Fruit fly (Drosophila melanogaster) whole organism, embryonic: ENCODE data around the gene Rh5.

Source experiments
- BtbVII ChIP-seq: fragments of 200-800 bp; sonication (Bioruptor generic); optimal IDR thresholded peaks from 3 replicates; lab custom pipeline; 2017; ENCODE audit warnings: missing biosample characterization, mild to moderate bottlenecking, missing genetic modification characterization
- CG10565 ChIP-seq: fragments of 200-800 bp; sonication (Bioruptor generic); optimal IDR thresholded peaks from 3 replicates; lab custom pipeline; 2016; ENCODE audit warnings: missing biosample characterization, mild to moderate bottlenecking, missing genetic modification characterization
- CG11504 ChIP-seq: fragments of 200-800 bp; sonication (Bioruptor generic); optimal IDR thresholded peaks from 3 replicates; lab custom pipeline; 2019; ENCODE audit warnings: missing biosample characterization, mild to moderate bottlenecking, missing genetic modification characterization, moderate library complexity
- CG11723 ChIP-seq: fragments of 200-800 bp; sonication (Bioruptor generic); optimal IDR thresholded peaks from 2 replicates; lab custom pipeline; 2017; ENCODE audit warnings: missing biosample characterization, mild to moderate bottlenecking, missing genetic modification characterization
- CG12744 ChIP-seq: fragments of 200-800 bp; sonication (Bioruptor generic); optimal IDR thresholded peaks from 2 replicates; lab custom pipeline; 2016; ENCODE audit warnings: missing biosample characterization, missing genetic modification characterization
- CG13287 ChIP-seq: fragments of 200-800 bp; sonication (Bioruptor generic); IDR thresholded peaks from 2 replicates; pipeline ENCODE4 v1.3.6; 2022; ENCODE audit warnings: missing biosample characterization, missing genetic modification characterization; ENCODE audit not compliant: partially characterized antibody
- CG14667 ChIP-seq: fragments of 200-800 bp; sonication (Bioruptor generic); IDR thresholded peaks from 2 replicates; pipeline ENCODE4 v1.3.6; 2022; ENCODE audit warnings: missing biosample characterization, missing genetic modification characterization
- CG15269 ChIP-seq: fragments of 200-800 bp; sonication (Bioruptor generic); optimal IDR thresholded peaks from 2 replicates; lab custom pipeline; 2018; ENCODE audit warnings: missing biosample characterization, mild to moderate bottlenecking, missing genetic modification characterization, moderate library complexity
- CG1529 ChIP-seq: fragments of 200-800 bp; sonication (Bioruptor generic); optimal IDR thresholded peaks from 3 replicates; lab custom pipeline; 2018; ENCODE audit warnings: missing biosample characterization, missing genetic modification characterization
- CG15514 ChIP-seq: fragments of 200-800 bp; sonication (Bioruptor generic); optimal IDR thresholded peaks from 3 replicates; lab custom pipeline; 2017; ENCODE audit warnings: missing biosample characterization, missing genetic modification characterization, mild to moderate bottlenecking, moderate library complexity, missing genetic modification reagents
- CG18599 ChIP-seq: fragments of 200-800 bp; sonication (Bioruptor generic); optimal IDR thresholded peaks from 3 replicates; lab custom pipeline; 2017; ENCODE audit warnings: missing biosample characterization, missing genetic modification characterization, mild to moderate bottlenecking, moderate library complexity, missing genetic modification reagents
- CG30431 ChIP-seq: fragments of 200-800 bp; sonication (Bioruptor generic); optimal IDR thresholded peaks from 2 replicates; lab custom pipeline; 2017; ENCODE audit warnings: missing biosample characterization, missing genetic modification characterization
- CG31365 ChIP-seq: fragments of 200-800 bp; sonication (Bioruptor generic); optimal IDR thresholded peaks from 2 replicates; lab custom pipeline; 2018; ENCODE audit warnings: missing biosample characterization, mild to moderate bottlenecking, missing genetic modification characterization
- CG3281 ChIP-seq: fragments of 200-800 bp; sonication (Bioruptor generic); optimal IDR thresholded peaks from 3 replicates; lab custom pipeline; 2017; ENCODE audit warnings: missing biosample characterization, mild to moderate bottlenecking, missing genetic modification characterization
- CG43689 ChIP-seq: fragments of 200-800 bp; sonication (Bioruptor generic); IDR thresholded peaks from 2 replicates; pipeline ENCODE4 v1.3.6; 2022; ENCODE audit warnings: missing biosample characterization, missing genetic modification characterization
- CG4404 ChIP-seq: fragments of 200-800 bp; sonication (Bioruptor generic); IDR thresholded peaks from 2 replicates; pipeline ENCODE4 v1.3.6; 2022; ENCODE audit warnings: missing biosample characterization, missing genetic modification characterization
- CG4424 ChIP-seq: fragments of 200-800 bp; sonication (Bioruptor generic); optimal IDR thresholded peaks from 3 replicates; lab custom pipeline; 2016; ENCODE audit warnings: missing biosample characterization, missing genetic modification characterization
- CG5180 ChIP-seq: fragments of 200-800 bp; sonication (Bioruptor generic); optimal IDR thresholded peaks from 3 replicates; lab custom pipeline; 2017; ENCODE audit warnings: missing biosample characterization, missing genetic modification characterization, mild to moderate bottlenecking, moderate library complexity, missing genetic modification reagents
- CG6254 ChIP-seq: fragments of 200-800 bp; sonication (Bioruptor generic); optimal IDR thresholded peaks from 3 replicates; lab custom pipeline; 2017; ENCODE audit warnings: mild to moderate bottlenecking, missing biosample characterization, missing genetic modification reagents, missing genetic modification characterization
- CG7357 ChIP-seq: fragments of 200-800 bp; sonication (Bioruptor generic); IDR thresholded peaks from 3 replicates; pipeline ENCODE4 v1.3.6; 2022; ENCODE audit warnings: missing biosample characterization, missing genetic modification characterization
- CG7987 ChIP-seq: fragments of 200-800 bp; sonication (Bioruptor generic); optimal IDR thresholded peaks from 2 replicates; lab custom pipeline; 2018; ENCODE audit warnings: missing biosample characterization, mild to moderate bottlenecking, missing genetic modification characterization, moderate library complexity
- CG8290 ChIP-seq, 3 experiments: fragments of 200-800 bp; sonication (Bioruptor generic); optimal IDR thresholded peaks; 2 replicates each; lab custom pipeline; 2016 to 2019; ENCODE audit warnings: missing biosample characterization in 3 of 3, missing genetic modification characterization in 3 of 3, mild to moderate bottlenecking in 2 of 3, moderate library complexity in 1 of 3
- CG8478 ChIP-seq: fragments of >200 bp; optimal IDR thresholded peaks from 2 replicates; lab custom pipeline; 2018
- CHES-1-like ChIP-seq: fragments of 200-800 bp; sonication (Bioruptor generic); optimal IDR thresholded peaks from 2 replicates; lab custom pipeline; 2016; ENCODE audit warnings: missing biosample characterization, missing genetic modification characterization
- Dbx ChIP-seq: fragments of 200-800 bp; sonication (Bioruptor generic); IDR thresholded peaks from 3 replicates; pipeline ENCODE4 v1.3.6; 2022; ENCODE audit warnings: missing biosample characterization, missing genetic modification characterization
- E2f1 ChIP-seq: fragments of 200-800 bp; sonication (Bioruptor generic); IDR thresholded peaks from 2 replicates; pipeline ENCODE4 v1.3.6; 2022; ENCODE audit warnings: missing biosample characterization, missing genetic modification characterization
- Hand ChIP-seq: fragments of 200-800 bp; sonication (Bioruptor generic); optimal IDR thresholded peaks from 2 replicates; lab custom pipeline; 2017; ENCODE audit warnings: mild to moderate bottlenecking, missing biosample characterization, missing genetic modification reagents, missing genetic modification characterization
- Lhr ChIP-seq: fragments of 200-800 bp; sonication (Bioruptor generic); optimal IDR thresholded peaks from 3 replicates; lab custom pipeline; 2017; ENCODE audit warnings: mild to moderate bottlenecking, missing biosample characterization, missing genetic modification reagents, missing genetic modification characterization
- Med ChIP-seq: fragments of 200-800 bp; sonication (Bioruptor generic); peaks from one replicate; lab custom pipeline; 2016; ENCODE audit warnings: missing biosample characterization, missing genetic modification characterization, mild to moderate bottlenecking, inconsistent platforms, moderate library complexity
- Nf-YB ChIP-seq: fragments of 200-800 bp; sonication (Bioruptor generic); optimal IDR thresholded peaks from 3 replicates; lab custom pipeline; 2019; ENCODE audit warnings: missing biosample characterization, mild to moderate bottlenecking, missing genetic modification characterization, moderate library complexity
- Nf-YC ChIP-seq: fragments of 200-800 bp; optimal IDR thresholded peaks from 3 replicates; lab custom pipeline; 2019; ENCODE audit warnings: missing biosample characterization, mild to moderate bottlenecking, missing genetic modification characterization, moderate library complexity
- Optix ChIP-seq: fragments of 200-800 bp; sonication (Bioruptor generic); IDR thresholded peaks from 3 replicates; pipeline ENCODE4 v1.3.6; 2022; ENCODE audit warnings: missing biosample characterization, missing genetic modification characterization
- caup ChIP-seq: fragments of 200-800 bp; sonication (Bioruptor generic); optimal IDR thresholded peaks from 3 replicates; lab custom pipeline; 2017; ENCODE audit warnings: missing biosample characterization, mild to moderate bottlenecking, missing genetic modification characterization, moderate library complexity; ENCODE audit not compliant: severe bottlenecking
- chn ChIP-seq: fragments of 200-800 bp; sonication (Bioruptor generic); optimal IDR thresholded peaks from 2 replicates; lab custom pipeline; 2016; ENCODE audit warnings: missing biosample characterization, missing genetic modification characterization
- dati ChIP-seq: fragments of 200-800 bp; sonication (Bioruptor generic); IDR thresholded peaks from 2 replicates; pipeline ENCODE4 v1.3.6; 2022; ENCODE audit warnings: missing biosample characterization, missing genetic modification characterization
- dmrt99B ChIP-seq: fragments of 200-800 bp; sonication (Bioruptor generic); optimal IDR thresholded peaks from 2 replicates; lab custom pipeline; 2018; ENCODE audit warnings: missing biosample characterization, mild to moderate bottlenecking, missing genetic modification characterization, moderate library complexity
- en ChIP-seq: fragments of 200-800 bp; sonication (Bioruptor generic); optimal IDR thresholded peaks from 2 replicates; lab custom pipeline; 2016; ENCODE audit warnings: missing biosample characterization, missing genetic modification characterization
- ewg ChIP-seq: fragments of 200-800 bp; sonication (Bioruptor generic); optimal IDR thresholded peaks from 3 replicates; lab custom pipeline; 2017; ENCODE audit warnings: mild to moderate bottlenecking, missing biosample characterization, missing genetic modification reagents, missing genetic modification characterization
- fd64A ChIP-seq: fragments of 200-800 bp; sonication (Bioruptor generic); optimal IDR thresholded peaks from 3 replicates; lab custom pipeline; 2018; ENCODE audit warnings: missing biosample characterization, mild to moderate bottlenecking, missing genetic modification characterization
- ftz-f1 ChIP-seq: fragments of 200-800 bp; sonication (Bioruptor generic); optimal IDR thresholded peaks from 2 replicates; lab custom pipeline; 2016; ENCODE audit warnings: missing biosample characterization, missing genetic modification characterization
- fu2 ChIP-seq: fragments of 200-800 bp; sonication (Bioruptor generic); optimal IDR thresholded peaks from 2 replicates; lab custom pipeline; 2016; ENCODE audit warnings: missing biosample characterization, missing genetic modification characterization
- lmd ChIP-seq: fragments of 200-800 bp; sonication (Bioruptor generic); IDR thresholded peaks from 2 replicates; pipeline ENCODE4 v1.3.6; 2022; ENCODE audit warnings: missing biosample characterization, missing genetic modification characterization
- run ChIP-seq: fragments of 200-800 bp; sonication (Bioruptor generic); optimal IDR thresholded peaks from 3 replicates; lab custom pipeline; 2018; ENCODE audit warnings: missing biosample characterization, mild to moderate bottlenecking, missing genetic modification characterization
- stwl ChIP-seq: fragments of 200-800 bp; sonication (Bioruptor generic); optimal IDR thresholded peaks from 3 replicates; lab custom pipeline; 2018; ENCODE audit warnings: missing biosample characterization, mild to moderate bottlenecking, missing genetic modification characterization, moderate library complexity
- tap ChIP-seq: fragments of 200-800 bp; optimal IDR thresholded peaks from 3 replicates; lab custom pipeline; 2019; ENCODE audit warnings: missing biosample characterization, mild to moderate bottlenecking, missing genetic modification characterization, moderate library complexity
- trem ChIP-seq: fragments of 200-800 bp; optimal IDR thresholded peaks from 3 replicates; lab custom pipeline; 2019; ENCODE audit warnings: missing biosample characterization, mild to moderate bottlenecking, missing genetic modification characterization, moderate library complexity
- ttk ChIP-seq: fragments of 200-800 bp; sonication (Bioruptor generic); IDR thresholded peaks from 2 replicates; pipeline ENCODE4 v2.1.2; 2022; ENCODE audit warnings: missing biosample characterization, missing genetic modification characterization
- unpg ChIP-seq: fragments of 200-800 bp; sonication (Bioruptor generic); optimal IDR thresholded peaks from 3 replicates; lab custom pipeline; 2018; ENCODE audit warnings: missing biosample characterization, mild to moderate bottlenecking, missing genetic modification characterization, moderate library complexity
- zen2 ChIP-seq: fragments of 200-800 bp; sonication (Bioruptor generic); IDR thresholded peaks from 3 replicates; pipeline ENCODE4 v1.3.6; 2022; ENCODE audit warnings: missing biosample characterization, missing genetic modification characterization; ENCODE audit not compliant: partially characterized antibody

Rh5 gene

dm6 chr2L:12010100-12010876, 2.3 kb downstream of the Rh5 start (continued):
- TF ChIP-seq CG43689 (GFP tag; lab: Robert Waterston, UW): no peak
- TF ChIP-seq CG31365 (tag; lab: Kevin White, UChicago): no peak
- TF ChIP-seq CG5180 (GFP tag; lab: Kevin White, UChicago): peak; percentile 96
- no peak for TF ChIP-seq CG12744 (GFP tag; lab: Kevin White, UChicago)
- no peak for TF ChIP-seq zen2 (GFP tag; lab: Robert Waterston, UW)
- peak; percentile 7 for TF ChIP-seq ewg
- no peak for TF ChIP-seq CG11723 (GFP tag; lab: Kevin White, UChicago)
- TF ChIP-seq Nf-YB (GFP tag; lab: Kevin White, UChicago): peak; percentile 100
- peak; percentile 80 for TF ChIP-seq chn
- peak; percentile 15 for TF ChIP-seq trem
- TF ChIP-seq fu2 (GFP tag; lab: Kevin White, UChicago): no peak
- no peak for TF ChIP-seq CG3281 (GFP tag; lab: Kevin White, UChicago)
- no peak for TF ChIP-seq CG15269 (tag; lab: Kevin White, UChicago)
- no peak for TF ChIP-seq E2f1 (GFP tag; lab: Robert Waterston, UW)
- TF ChIP-seq run: peak; percentile 62
- TF ChIP-seq CG18599: peak; percentile 18
- no peak for TF ChIP-seq CG10565 (GFP tag; lab: Kevin White, UChicago)
- no peak for TF ChIP-seq CG13287 (GFP tag; lab: Robert Waterston, UW)
- TF ChIP-seq CG11504 (tag; lab: Kevin White, UChicago): peak; percentile 99
- no peak for TF ChIP-seq CG4424 (GFP tag; lab: Kevin White, UChicago)
- no peak for TF ChIP-seq ttk
- TF ChIP-seq CG1529 (GFP tag; lab: Kevin White, UChicago): peak; percentile 23
- TF ChIP-seq Dbx (GFP tag; lab: Robert Waterston, UW): no peak
- TF ChIP-seq en (GFP tag; lab: Kevin White, UChicago): no peak
- no peak for TF ChIP-seq CHES-1-like
- TF ChIP-seq CG30431: no peak
- TF ChIP-seq dati: no peak
- peak; percentile 6 for TF ChIP-seq caup
- peak; percentile 11 for TF ChIP-seq BtbVII (GFP tag; lab: Kevin White, UChicago)
- no peak for TF ChIP-seq unpg (GFP tag; lab: Kevin White, UChicago)
- TF ChIP-seq CG8478 (lab: Kevin White, UChicago): no peak
- peak; percentile 68 for TF ChIP-seq tap (tag; lab: Kevin White, UChicago)
- TF ChIP-seq Nf-YC (tag; lab: Kevin White, UChicago): peak; percentile 100
- peak; percentile 55 for TF ChIP-seq dmrt99B (tag; lab: Kevin White, UChicago)
- peak; percentile 97 for TF ChIP-seq ftz-f1 (GFP tag; lab: Kevin White, UChicago)
- peak; percentile 7 for TF ChIP-seq stwl (tag; lab: Kevin White, UChicago)
- no peak for TF ChIP-seq Optix (GFP tag; lab: Robert Waterston, UW)
- TF ChIP-seq Med (GFP tag; lab: Kevin White, UChicago): peak; percentile 94
- TF ChIP-seq CG4404 (GFP tag; lab: Robert Waterston, UW): no peak
- TF ChIP-seq fd64A (GFP tag; lab: Kevin White, UChicago): peak; percentile 55
- TF ChIP-seq CG15514 (GFP tag; lab: Kevin White, UChicago): no peak
- peak; percentile 98 for TF ChIP-seq Lhr
- no peak for TF ChIP-seq CG8290 (GFP tag; optimal IDR thresholded peaks at IDR 0.05; lab: Kevin White, UChicago)
- TF ChIP-seq CG8290 (tag; optimal IDR thresholded peaks at IDR 0.05; lab: Kevin White, UChicago): peak; percentile 20 to 77
- TF ChIP-seq Hand (GFP tag; lab: Kevin White, UChicago): peak; percentile 17
- no peak for TF ChIP-seq lmd (GFP tag; lab: Robert Waterston, UW)
- peak; percentile 60 for TF ChIP-seq CG7987
- no peak for TF ChIP-seq CG7357 (GFP tag; lab: Robert Waterston, UW)
- TF ChIP-seq CG6254 (GFP tag; lab: Kevin White, UChicago): peak; percentile 46
- no peak for TF ChIP-seq CG14667 (GFP tag; lab: Robert Waterston, UW)
